Worm (Caenorhabditis elegans) whole organism, midembryonic: Measurements from ENCODE around the gene T19C9.10.
"Not testable (repeated sequence)": the region's sequence is repeated elsewhere in the genome, so short reads cannot be mapped to it uniquely, and the experiment has no call there.

Experiments
- cog-1 ChIP-seq: sonication (generic microtip); optimal IDR thresholded peaks from 2 replicates; lab custom pipeline; 2016; ENCODE audit warnings: missing genetic modification characterization, missing compliant biosample characterization
- flt-1 ChIP-seq: fragments of 200-800 bp; sonication (Bioruptor generic); IDR thresholded peaks from 2 replicates; pipeline ENCODE4 v1.3.6; 2022; ENCODE audit warnings: missing genetic modification characterization, missing compliant biosample characterization
- klf-2 ChIP-seq: fragments of 200-800 bp; sonication (Bioruptor generic); conservative IDR thresholded peaks from 2 replicates; pipeline ENCODE4 v1.3.6; 2022; ENCODE audit warnings: missing genetic modification reagents, missing genetic modification characterization, missing compliant biosample characterization
- ref-1 ChIP-seq: fragments of 200-800 bp; sonication (Bioruptor generic); conservative IDR thresholded peaks from 2 replicates; pipeline ENCODE4 v1.3.6; 2022; ENCODE audit warnings: missing genetic modification reagents, missing genetic modification characterization, missing compliant biosample characterization
- ztf-29 ChIP-seq: fragments of 200-800 bp; sonication (Bioruptor generic); IDR thresholded peaks from 2 replicates; pipeline ENCODE4 v1.3.6; 2022; ENCODE audit warnings: missing genetic modification reagents, missing genetic modification characterization, missing compliant biosample characterization

DNA sequence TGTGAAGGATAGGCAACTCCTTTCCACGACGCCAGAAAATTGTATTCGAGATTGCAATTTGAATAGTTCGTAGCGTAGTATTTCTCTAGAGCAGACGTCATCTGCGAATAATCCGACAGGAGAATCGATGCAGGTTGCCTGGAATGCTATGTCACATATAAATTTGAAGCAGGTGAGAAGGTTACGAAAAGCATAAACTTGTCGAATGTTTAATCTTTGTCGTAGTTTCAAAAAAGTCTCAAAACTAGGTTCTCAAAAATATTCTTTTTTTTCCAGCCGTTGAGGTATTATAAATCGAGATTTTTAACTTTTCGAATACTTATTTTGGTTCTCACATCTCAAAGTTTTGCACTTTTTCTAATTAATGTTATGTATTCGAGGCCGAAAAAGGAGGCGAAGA is 18.6 kb downstream of the T19C9.10 start, which contains the start of gene srh-116:
- TF ChIP-seq ztf-29 (GFP tag; lab: Robert Waterston, UW); flt-1; cog-1; klf-2 (GFP tag; lab: Robert Waterston, UW); ref-1 (GFP tag; lab: Robert Waterston, UW): not testable (repeated sequence)
